Worm (Caenorhabditis elegans) whole organism, L2 larva: ENCODE data around the gene pnn-1.

Experiments used
- C34F6.9 ChIP-seq: fragments of 150-350 bp; optimal IDR thresholded peaks from 2 replicates; lab custom pipeline; 2014; ENCODE audit warnings: missing biosample characterization, missing genetic modification characterization
- R02D3.7 ChIP-seq: fragments of 150-350 bp; optimal IDR thresholded peaks from 2 replicates; lab custom pipeline; 2014; ENCODE audit warnings: missing biosample characterization, missing genetic modification characterization
- Y55F3AM.14 ChIP-seq: fragments of 200-800 bp; sonication (Bioruptor generic); optimal IDR thresholded peaks from 2 replicates; lab custom pipeline; 2018; ENCODE audit warnings: mild to moderate bottlenecking, missing genetic modification characterization, missing compliant biosample characterization
- ZK546.5 ChIP-seq: sonication (generic microtip); optimal IDR thresholded peaks from 2 replicates; lab custom pipeline; 2017; ENCODE audit warnings: missing biosample characterization, missing genetic modification characterization
- alr-1 ChIP-seq: fragments of 150-350 bp; optimal IDR thresholded peaks from 2 replicates; lab custom pipeline; 2014; ENCODE audit warnings: missing biosample characterization, missing genetic modification characterization
- aly-2 ChIP-seq: fragments of 150-350 bp; optimal IDR thresholded peaks from 2 replicates; lab custom pipeline; 2014; ENCODE audit warnings: missing biosample characterization, missing genetic modification characterization
- ama-1 ChIP-seq: fragments of 150-350 bp; optimal IDR thresholded peaks from 2 replicates; lab custom pipeline; 2018; ENCODE audit warnings: inconsistent platforms
- blmp-1 ChIP-seq: sonication (generic microtip); optimal IDR thresholded peaks from 2 replicates; lab custom pipeline; 2017; ENCODE audit warnings: missing genetic modification characterization, mild to moderate bottlenecking, missing compliant biosample characterization, antibody characterized with exemption, moderate library complexity; ENCODE audit not compliant: insufficient read depth
- ceh-16 ChIP-seq: fragments of 150-350 bp; optimal IDR thresholded peaks from 2 replicates; lab custom pipeline; 2014; ENCODE audit warnings: missing biosample characterization, missing genetic modification characterization
- crh-2 ChIP-seq: sonication (generic microtip); optimal IDR thresholded peaks from 2 replicates; lab custom pipeline; 2017; ENCODE audit warnings: missing biosample characterization, missing genetic modification characterization
- dmd-4 ChIP-seq: sonication (generic microtip); optimal IDR thresholded peaks from 2 replicates; lab custom pipeline; 2017; ENCODE audit warnings: missing biosample characterization, missing genetic modification characterization
- egl-27 ChIP-seq: sonication (generic microtip); optimal IDR thresholded peaks from 3 replicates; lab custom pipeline; 2017; ENCODE audit warnings: missing biosample characterization, missing genetic modification reagents, missing genetic modification characterization
- elt-1 ChIP-seq: fragments of 150-350 bp; optimal IDR thresholded peaks from 2 replicates; lab custom pipeline; 2014; ENCODE audit warnings: missing biosample characterization, missing genetic modification characterization
- fos-1 ChIP-seq: fragments of 150-350 bp; optimal IDR thresholded peaks from 2 replicates; lab custom pipeline; 2014; ENCODE audit warnings: missing biosample characterization, missing genetic modification characterization
- gmeb-1 ChIP-seq: fragments of 150-350 bp; optimal IDR thresholded peaks from 2 replicates; lab custom pipeline; 2014; ENCODE audit warnings: missing biosample characterization, missing genetic modification characterization
- lin-11 ChIP-seq: fragments of 150-350 bp; sonication (generic microtip); optimal IDR thresholded peaks from 2 replicates; lab custom pipeline; 2014; ENCODE audit warnings: missing biosample characterization, missing genetic modification characterization, inconsistent platforms, mixed read lengths
- lin-13 ChIP-seq: fragments of 150-350 bp; optimal IDR thresholded peaks from 2 replicates; lab custom pipeline; 2014; ENCODE audit warnings: missing biosample characterization, missing genetic modification reagents, missing genetic modification characterization
- lin-39 ChIP-seq: fragments of 150-350 bp; optimal IDR thresholded peaks from 2 replicates; lab custom pipeline; 2014; ENCODE audit warnings: missing biosample characterization, missing genetic modification reagents, missing genetic modification characterization
- lsy-2 ChIP-seq, 2 experiments: fragments of 150-350 bp in 1 of 2; sonication (generic microtip) in 1 of 2; optimal IDR thresholded peaks; 2 replicates each; lab custom pipeline; 2014 to 2017; ENCODE audit warnings: missing biosample characterization in 2 of 2, missing genetic modification characterization in 2 of 2
- mab-5 ChIP-seq: fragments of 150-350 bp; optimal IDR thresholded peaks from 2 replicates; lab custom pipeline; 2014; ENCODE audit warnings: missing biosample characterization, missing genetic modification characterization
- mbf-1 ChIP-seq: sonication (generic microtip); optimal IDR thresholded peaks from 2 replicates; lab custom pipeline; 2017; ENCODE audit warnings: missing biosample characterization, missing genetic modification characterization
- mdl-1 ChIP-seq, 2 experiments: fragments of 150-350 bp in 1 of 2; sonication (generic microtip) in 1 of 2; optimal IDR thresholded peaks; 2 replicates each; lab custom pipeline; 2017; ENCODE audit warnings: missing biosample characterization in 2 of 2, missing genetic modification characterization in 2 of 2
- nhr-10 ChIP-seq: sonication (generic microtip); optimal IDR thresholded peaks from 2 replicates; lab custom pipeline; 2017; ENCODE audit warnings: missing biosample characterization, missing genetic modification characterization
- nhr-11 ChIP-seq: fragments of 150-350 bp; optimal IDR thresholded peaks from 2 replicates; lab custom pipeline; 2014; ENCODE audit warnings: missing biosample characterization, missing genetic modification characterization
- nhr-12 ChIP-seq: fragments of 150-350 bp; optimal IDR thresholded peaks from 2 replicates; lab custom pipeline; 2014; ENCODE audit warnings: missing biosample characterization, missing genetic modification characterization
- nhr-129 ChIP-seq: fragments of 150-350 bp; optimal IDR thresholded peaks from 2 replicates; lab custom pipeline; 2014; ENCODE audit warnings: missing biosample characterization, missing genetic modification characterization
- nhr-21 ChIP-seq: fragments of 150-350 bp; optimal IDR thresholded peaks from 2 replicates; lab custom pipeline; 2014; ENCODE audit warnings: missing biosample characterization, missing genetic modification characterization
- nhr-23 ChIP-seq: fragments of 150-350 bp; optimal IDR thresholded peaks from 2 replicates; lab custom pipeline; 2014; ENCODE audit warnings: missing biosample characterization, missing genetic modification reagents, missing genetic modification characterization
- nhr-237 ChIP-seq: fragments of 150-350 bp; optimal IDR thresholded peaks from 2 replicates; lab custom pipeline; 2014; ENCODE audit warnings: missing biosample characterization, missing genetic modification characterization
- nhr-25 ChIP-seq: fragments of 150-350 bp; sonication (generic microtip); optimal IDR thresholded peaks from 3 replicates; lab custom pipeline; 2014; ENCODE audit warnings: missing biosample characterization, missing genetic modification characterization
- nhr-6 ChIP-seq: fragments of 150-350 bp; optimal IDR thresholded peaks from 2 replicates; lab custom pipeline; 2014; ENCODE audit warnings: missing biosample characterization, missing genetic modification characterization
- nhr-77 ChIP-seq: fragments of 150-350 bp; optimal IDR thresholded peaks from 2 replicates; lab custom pipeline; 2014; ENCODE audit warnings: missing biosample characterization, missing genetic modification characterization
- peb-1 ChIP-seq: fragments of 150-350 bp; optimal IDR thresholded peaks from 2 replicates; lab custom pipeline; 2014; ENCODE audit warnings: missing biosample characterization, missing genetic modification characterization
- sem-4 ChIP-seq: fragments of 150-350 bp; optimal IDR thresholded peaks from 2 replicates; lab custom pipeline; 2014; ENCODE audit warnings: missing biosample characterization, missing genetic modification reagents, missing genetic modification characterization
- skn-1 ChIP-seq: sonication (generic microtip); optimal IDR thresholded peaks from 2 replicates; lab custom pipeline; 2017; ENCODE audit warnings: missing biosample characterization, missing genetic modification characterization
- sma-3 ChIP-seq: sonication (generic microtip); optimal IDR thresholded peaks from 2 replicates; lab custom pipeline; 2016; ENCODE audit warnings: missing genetic modification reagents, missing genetic modification characterization, missing compliant biosample characterization
- sma-9 ChIP-seq, 2 experiments: fragments of 150-350 bp in 1 of 2; sonication (generic microtip) in 1 of 2; optimal IDR thresholded peaks; 2 replicates each; lab custom pipeline; 2014 to 2016; ENCODE audit warnings: missing genetic modification characterization in 2 of 2, mild to moderate bottlenecking in 1 of 2, missing biosample characterization in 1 of 2, missing compliant biosample characterization in 1 of 2, missing genetic modification reagents in 1 of 2, moderate library complexity in 1 of 2
- unc-55 ChIP-seq: fragments of 150-350 bp; sonication (generic microtip); optimal IDR thresholded peaks from 3 replicates; lab custom pipeline; 2014; ENCODE audit warnings: missing biosample characterization, missing genetic modification reagents, missing genetic modification characterization
- unc-62 ChIP-seq: fragments of 150-350 bp; optimal IDR thresholded peaks from 2 replicates; lab custom pipeline; 2014; ENCODE audit warnings: missing biosample characterization, missing genetic modification reagents, missing genetic modification characterization
- zag-1 ChIP-seq: fragments of 150-350 bp; optimal IDR thresholded peaks from 2 replicates; lab custom pipeline; 2014; ENCODE audit warnings: missing biosample characterization, missing genetic modification characterization
- ztf-1 ChIP-seq: fragments of 200-800 bp; sonication (Bioruptor generic); conservative IDR thresholded peaks from 2 replicates; pipeline ENCODE4 v1.3.6; 2022; ENCODE audit warnings: missing genetic modification characterization, missing compliant biosample characterization
- ztf-11 ChIP-seq: sonication (generic microtip); optimal IDR thresholded peaks from 2 replicates; lab custom pipeline; 2017; ENCODE audit warnings: missing biosample characterization, missing genetic modification characterization
- ztf-4 ChIP-seq: fragments of 150-350 bp; optimal IDR thresholded peaks from 2 replicates; lab custom pipeline; 2014; ENCODE audit warnings: missing biosample characterization, missing genetic modification characterization

pnn-1 gene

ce11 chrV:12970575-12971160, at the start of gene pnn-1:
Gene pnn-1 (plus strand): TSS chrV:12971110.
- TF ChIP-seq ztf-1 (GFP tag; lab: Robert Waterston, UW), result no peak
- no peak for TF ChIP-seq blmp-1 (tag; lab: Kevin White, UChicago)
- no peak for TF ChIP-seq alr-1 (tag; lab: Kevin White, UChicago)
- no peak for TF ChIP-seq nhr-237 (tag; lab: Kevin White, UChicago)
- TF ChIP-seq skn-1 (tag; lab: Kevin White, UChicago), result no peak
- TF ChIP-seq mdl-1 (tag; optimal IDR thresholded peaks at IDR 0.05; lab: Kevin White, UChicago), result no peak
- TF ChIP-seq nhr-129, result peak; percentile 28
- no peak for TF ChIP-seq nhr-6 (tag; lab: Kevin White, UChicago)
- TF ChIP-seq crh-2, result peak; percentile 4
- TF ChIP-seq unc-55 (GFP tag; lab: Kevin White, UChicago), result peak; percentile 55
- peak; percentile 26 for TF ChIP-seq sem-4 (tag; lab: Kevin White, UChicago)
- TF ChIP-seq elt-1, result no peak
- TF ChIP-seq nhr-21 (tag; lab: Kevin White, UChicago), result no peak
- no peak for TF ChIP-seq nhr-23 (tag; lab: Kevin White, UChicago)
- no peak for TF ChIP-seq nhr-10 (tag; lab: Kevin White, UChicago)
- no peak for TF ChIP-seq sma-3 (GFP tag; lab: Kevin White, UChicago)
- peak; percentile 58 for TF ChIP-seq lin-13 (GFP tag; lab: Kevin White, UChicago)
- no peak for TF ChIP-seq ZK546.5 (tag; lab: Kevin White, UChicago)
- TF ChIP-seq mab-5 (tag; lab: Kevin White, UChicago), result no peak
- no peak for TF ChIP-seq mbf-1 (tag; lab: Kevin White, UChicago)
- peak; percentile 61 for TF ChIP-seq nhr-25
- peak; percentile 1 for TF ChIP-seq sma-9 (GFP tag; optimal IDR thresholded peaks at IDR 0.05; lab: Kevin White, UChicago)
- no peak for TF ChIP-seq sma-9 (tag; optimal IDR thresholded peaks at IDR 0.05; lab: Kevin White, UChicago)
- no peak for TF ChIP-seq ceh-16 (tag; lab: Kevin White, UChicago)
- no peak for TF ChIP-seq Y55F3AM.14
- TF ChIP-seq C34F6.9 (tag; lab: Kevin White, UChicago), result peak; percentile 45
- TF ChIP-seq R02D3.7, result no peak
- no peak for TF ChIP-seq zag-1 (tag; lab: Kevin White, UChicago)
- TF ChIP-seq unc-62 (GFP tag; lab: Kevin White, UChicago), result no peak
- no peak for TF ChIP-seq ama-1 (lab: Kevin White, UChicago)
- TF ChIP-seq fos-1 (tag; lab: Kevin White, UChicago), result no peak
- TF ChIP-seq nhr-12 (tag; lab: Kevin White, UChicago), result no peak
- TF ChIP-seq nhr-77, result no peak
- TF ChIP-seq lsy-2 (tag; optimal IDR thresholded peaks at IDR 0.05; lab: Kevin White, UChicago), result peak; percentile 28 to 84
- no peak for TF ChIP-seq gmeb-1

- TF ChIP-seq Y55F3AM.14 (no peak), ztf-11 (no peak), gmeb-1 (peak; percentile 34), sma-9 (GFP tag; optimal IDR thresholded peaks at IDR 0.05; lab: Kevin White, UChicago) (peak; percentile 75), sma-9 (tag; optimal IDR thresholded peaks at IDR 0.05; lab: Kevin White, UChicago) (no peak), lin-39 (tag; lab: Kevin White, UChicago) (no peak), fos-1 (tag; lab: Kevin White, UChicago) (peak; percentile 73), crh-2 (peak; percentile 43)
Measured at ce11 chrV:12921680-12922079, 49.2 kb upstream of the pnn-1 start.

DNA sequence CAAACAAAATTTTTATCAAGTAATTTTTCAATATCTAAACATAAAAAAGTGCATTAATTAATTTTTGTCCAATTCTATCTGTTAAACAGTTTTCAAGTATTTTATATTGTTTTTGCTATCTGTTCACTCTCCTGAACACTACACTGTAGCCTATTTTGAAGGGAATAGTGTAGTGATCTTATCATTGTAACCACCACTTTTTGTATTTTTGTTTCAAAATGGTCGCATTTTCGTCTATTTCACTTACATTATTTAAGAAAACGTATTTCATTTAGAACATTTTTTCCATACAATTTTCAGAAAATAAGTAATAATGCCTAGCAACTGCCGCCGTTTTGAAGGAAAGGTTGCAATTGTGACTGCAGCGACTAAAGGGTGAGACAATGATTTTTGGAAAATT, 48.6 kb upstream of the pnn-1 start, which contains the start of gene dhrs-4:
Gene dhrs-4, plus strand, starts transcription at position 301 of the 400 bp plus-strand sequence.
- TF ChIP-seq aly-2 (tag; lab: Kevin White, UChicago) (no peak), nhr-11 (tag; lab: Kevin White, UChicago) (no peak), Y55F3AM.14 (no peak), unc-55 (GFP tag; lab: Kevin White, UChicago) (no peak), sma-9 (GFP tag; optimal IDR thresholded peaks at IDR 0.05; lab: Kevin White, UChicago) (no peak), sma-9 (tag; optimal IDR thresholded peaks at IDR 0.05; lab: Kevin White, UChicago) (no peak), nhr-25 (no peak), skn-1 (tag; lab: Kevin White, UChicago) (no peak), peb-1 (tag; lab: Kevin White, UChicago) (no peak), C34F6.9 (tag; lab: Kevin White, UChicago) (no peak), egl-27 (no peak), nhr-237 (tag; lab: Kevin White, UChicago) (no peak), dmd-4 (tag; lab: Kevin White, UChicago) (no peak), ZK546.5 (tag; lab: Kevin White, UChicago) (no peak), ztf-4 (tag; lab: Kevin White, UChicago) (no peak), crh-2 (no peak), fos-1 (tag; lab: Kevin White, UChicago) (no peak), sem-4 (tag; lab: Kevin White, UChicago) (no peak), lin-11 (tag; lab: Kevin White, UChicago) (no peak), nhr-10 (tag; lab: Kevin White, UChicago) (no peak)
